Worm (Caenorhabditis elegans) whole organism, mixed stage, embryonic: ENCODE data around the gene clec-245.

ENCODE experiments used
- bed-3 ChIP-seq: fragments of 200-800 bp; sonication (Bioruptor generic); optimal IDR thresholded peaks from 3 replicates; lab custom pipeline; 2018; ENCODE audit warnings: mild to moderate bottlenecking, missing genetic modification characterization, moderate library complexity, missing compliant biosample characterization
- blmp-1 ChIP-seq: fragments of 150-350 bp; optimal IDR thresholded peaks from 2 replicates; lab custom pipeline; 2014; ENCODE audit warnings: missing biosample characterization, missing genetic modification characterization
- ceh-39 ChIP-seq: fragments of 150-350 bp; optimal IDR thresholded peaks from 2 replicates; lab custom pipeline; 2014; ENCODE audit warnings: missing biosample characterization, missing genetic modification characterization
- ceh-43 ChIP-seq: fragments of 200-800 bp; sonication (Bioruptor generic); optimal IDR thresholded peaks from 2 replicates; lab custom pipeline; 2018; ENCODE audit warnings: mild to moderate bottlenecking, missing genetic modification characterization, moderate library complexity, missing compliant biosample characterization
- ces-1 ChIP-seq: fragments of 150-350 bp; optimal IDR thresholded peaks from 2 replicates; lab custom pipeline; 2014; ENCODE audit warnings: missing biosample characterization, missing genetic modification reagents, missing genetic modification characterization
- drap-1 ChIP-seq: fragments of 200-800 bp; sonication (Bioruptor generic); optimal IDR thresholded peaks from 3 replicates; lab custom pipeline; 2018; ENCODE audit warnings: mild to moderate bottlenecking, missing genetic modification characterization, missing compliant biosample characterization
- elt-1 ChIP-seq: sonication (generic microtip); optimal IDR thresholded peaks from 2 replicates; lab custom pipeline; 2017; ENCODE audit warnings: missing genetic modification characterization, mild to moderate bottlenecking, missing compliant biosample characterization, antibody characterized with exemption, moderate library complexity, borderline replicate concordance; ENCODE audit not compliant: insufficient read depth
- elt-3 ChIP-seq: fragments of 150-350 bp; optimal IDR thresholded peaks from 2 replicates; lab custom pipeline; 2014; ENCODE audit warnings: missing biosample characterization, missing genetic modification characterization
- flh-1 ChIP-seq: fragments of 200-800 bp; sonication (Bioruptor generic); optimal IDR thresholded peaks from 2 replicates; lab custom pipeline; 2018; ENCODE audit warnings: mild to moderate bottlenecking, missing genetic modification characterization, moderate library complexity, missing compliant biosample characterization
- hlh-1 ChIP-seq: fragments of 150-350 bp; optimal IDR thresholded peaks from 2 replicates; lab custom pipeline; 2014; ENCODE audit warnings: missing biosample characterization, missing genetic modification reagents, missing genetic modification characterization
- lin-13 ChIP-seq: fragments of 150-350 bp; optimal IDR thresholded peaks from 2 replicates; lab custom pipeline; 2014; ENCODE audit warnings: missing biosample characterization, missing genetic modification characterization
- lin-32 ChIP-seq: fragments of 200-800 bp; sonication (Bioruptor generic); optimal IDR thresholded peaks from 2 replicates; lab custom pipeline; 2018; ENCODE audit warnings: mild to moderate bottlenecking, missing genetic modification characterization, missing compliant biosample characterization
- lsy-2 ChIP-seq: fragments of 150-350 bp; optimal IDR thresholded peaks from 2 replicates; lab custom pipeline; 2014; ENCODE audit warnings: missing biosample characterization, missing genetic modification characterization
- mls-2 ChIP-seq: sonication (generic microtip); optimal IDR thresholded peaks from 2 replicates; lab custom pipeline; 2016; ENCODE audit warnings: mild to moderate bottlenecking, missing genetic modification characterization, moderate library complexity, missing compliant biosample characterization
- nhr-12 ChIP-seq: fragments of 150-350 bp; optimal IDR thresholded peaks from 2 replicates; lab custom pipeline; 2014; ENCODE audit warnings: missing biosample characterization, missing genetic modification characterization
- nhr-2 ChIP-seq: fragments of 150-350 bp; optimal IDR thresholded peaks from 2 replicates; lab custom pipeline; 2014; ENCODE audit warnings: missing biosample characterization, missing genetic modification characterization
- nhr-28 ChIP-seq: fragments of 150-350 bp; optimal IDR thresholded peaks from 2 replicates; lab custom pipeline; 2014; ENCODE audit warnings: missing biosample characterization, missing genetic modification characterization
- pha-4 ChIP-seq: fragments of 150-350 bp; optimal IDR thresholded peaks from 2 replicates; lab custom pipeline; 2018; ENCODE audit warnings: missing biosample characterization, missing genetic modification reagents, missing genetic modification characterization
- sem-2 ChIP-seq: fragments of 200-800 bp; sonication (Bioruptor generic); optimal IDR thresholded peaks from 2 replicates; lab custom pipeline; 2018; ENCODE audit warnings: mild to moderate bottlenecking, missing genetic modification characterization, missing compliant biosample characterization
- snpc-4 ChIP-seq: fragments of 150-350 bp; optimal IDR thresholded peaks from 2 replicates; lab custom pipeline; 2014; ENCODE audit warnings: missing biosample characterization, missing genetic modification characterization
- sptf-1 ChIP-seq: sonication (generic microtip); optimal IDR thresholded peaks from 2 replicates; lab custom pipeline; 2017; ENCODE audit warnings: mild to moderate bottlenecking, missing genetic modification characterization, moderate library complexity, missing compliant biosample characterization
- tbx-8 ChIP-seq: fragments of 200-800 bp; sonication (Bioruptor generic); optimal IDR thresholded peaks from 2 replicates; lab custom pipeline; 2018; ENCODE audit warnings: mild to moderate bottlenecking, missing genetic modification characterization, moderate library complexity, missing compliant biosample characterization
- unc-39 ChIP-seq: fragments of 150-350 bp; optimal IDR thresholded peaks from 2 replicates; lab custom pipeline; 2014; ENCODE audit warnings: missing biosample characterization, missing genetic modification characterization
- unc-62 ChIP-seq: fragments of 150-350 bp; optimal IDR thresholded peaks from 2 replicates; lab custom pipeline; 2014; ENCODE audit warnings: missing biosample characterization, missing genetic modification reagents, missing genetic modification characterization
- zip-8 ChIP-seq: fragments of 150-350 bp; optimal IDR thresholded peaks from 2 replicates; lab custom pipeline; 2014; ENCODE audit warnings: missing biosample characterization, missing genetic modification characterization
- ztf-11 ChIP-seq: fragments of 150-350 bp; optimal IDR thresholded peaks from 2 replicates; lab custom pipeline; 2014; ENCODE audit warnings: missing biosample characterization, missing genetic modification characterization

The clec-245 gene

ce11 chrV:18141161-18141560 is 47.1 kb downstream of the clec-245 start, which contains the start of gene Y37H2A.11:
Gene Y37H2A.11, plus strand, starts transcription at chrV:18141461.
- TF ChIP-seq unc-39 (tag; lab: Kevin White, UChicago), result no peak
- TF ChIP-seq nhr-12 (tag; lab: Kevin White, UChicago), result no peak
- no peak for TF ChIP-seq lin-13 (tag; lab: Kevin White, UChicago)
- TF ChIP-seq tbx-8 (GFP tag; lab: Kevin White, UChicago), result no peak
- TF ChIP-seq lin-32 (GFP tag; lab: Kevin White, UChicago), result no peak
- TF ChIP-seq sptf-1 (tag; lab: Kevin White, UChicago), result no peak
- TF ChIP-seq ceh-39 (tag; lab: Kevin White, UChicago), result no peak
- no peak for TF ChIP-seq mls-2 (tag; lab: Kevin White, UChicago)
- no peak for TF ChIP-seq elt-1
- TF ChIP-seq zip-8 (tag; lab: Kevin White, UChicago), result no peak
- TF ChIP-seq hlh-1 (tag; lab: Kevin White, UChicago), result no peak
- TF ChIP-seq, all 35 proteins: peak for 0

ce11 chrV:18138695-18139094 is 49.5 kb downstream of the clec-245 start, which contains the start of gene Y37H2A.10:
Gene Y37H2A.10, plus strand, starts transcription at chrV:18138995.
- TF ChIP-seq nhr-2 (tag; lab: Kevin White, UChicago), result no peak
- no peak for TF ChIP-seq zip-8 (tag; lab: Kevin White, UChicago)
- no peak for TF ChIP-seq lin-13 (tag; lab: Kevin White, UChicago)
- no peak for TF ChIP-seq blmp-1 (tag; lab: Kevin White, UChicago)

DNA sequence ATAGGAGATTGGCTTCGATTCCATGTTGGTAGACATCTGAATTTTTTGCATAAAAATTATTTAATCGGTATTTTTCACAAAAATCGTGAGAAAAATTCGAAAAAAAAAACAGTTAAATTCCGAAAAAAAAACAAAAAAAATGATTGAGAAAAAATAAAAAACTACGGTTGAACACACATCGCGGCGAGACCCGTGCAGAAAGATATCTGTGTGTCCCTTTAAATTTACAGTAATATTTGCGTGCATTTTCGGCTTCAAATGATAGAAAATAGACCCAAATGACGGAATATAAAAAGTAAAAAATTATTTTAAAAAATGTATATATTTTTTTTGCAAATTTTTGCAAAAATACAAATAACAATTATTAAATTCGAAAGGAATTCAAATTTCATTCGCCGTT is 50.5 kb downstream of the clec-245 start:
- TF ChIP-seq pha-4 (no peak), sem-2 (GFP tag; lab: Kevin White, UChicago) (no peak), ceh-43 (GFP tag; lab: Kevin White, UChicago) (no peak), mls-2 (tag; lab: Kevin White, UChicago) (no peak), drap-1 (GFP tag; lab: Kevin White, UChicago) (no peak), nhr-28 (tag; lab: Kevin White, UChicago) (no peak), snpc-4 (tag; lab: Kevin White, UChicago) (no peak), unc-62 (GFP tag; lab: Kevin White, UChicago) (no peak), ces-1 (GFP tag; lab: Kevin White, UChicago) (no peak), tbx-8 (GFP tag; lab: Kevin White, UChicago) (no peak), flh-1 (no peak), nhr-12 (tag; lab: Kevin White, UChicago) (no peak), bed-3 (no peak), lsy-2 (no peak), elt-3 (tag; lab: Kevin White, UChicago) (no peak), ztf-11 (tag; lab: Kevin White, UChicago) (no peak)
